Worm (Caenorhabditis elegans) whole organism, early embryonic: ENCODE results near the gene lgc-35.

Experiments
- B0310.2 ChIP-seq: sonication (generic microtip); optimal IDR thresholded peaks from 2 replicates; lab custom pipeline; 2016; ENCODE audit warnings: mild to moderate bottlenecking, missing genetic modification characterization, missing compliant biosample characterization
- ama-1 ChIP-seq: fragments of 150-350 bp; optimal IDR thresholded peaks from 2 replicates; lab custom pipeline; 2014
- ceh-13 ChIP-seq: fragments of 200-800 bp; sonication (Bioruptor generic); optimal IDR thresholded peaks from 2 replicates; lab custom pipeline; 2018; ENCODE audit warnings: mild to moderate bottlenecking, missing genetic modification characterization, missing compliant biosample characterization
- flt-1 ChIP-seq: fragments of 200-800 bp; sonication (Bioruptor generic); IDR thresholded peaks from 2 replicates; pipeline ENCODE4 v1.3.6; 2022; ENCODE audit warnings: missing genetic modification characterization, missing compliant biosample characterization
- hmbx-1 ChIP-seq: sonication (generic microtip); optimal IDR thresholded peaks from 2 replicates; lab custom pipeline; 2016; ENCODE audit warnings: mild to moderate bottlenecking, missing genetic modification characterization, missing compliant biosample characterization
- pes-1 ChIP-seq: fragments of 200-800 bp; sonication (Bioruptor generic); IDR thresholded peaks from 2 replicates; pipeline ENCODE4 v1.3.6; 2022; ENCODE audit warnings: missing genetic modification reagents, missing genetic modification characterization, missing compliant biosample characterization
- tbx-11 ChIP-seq: fragments of 200-800 bp; sonication (Bioruptor generic); IDR thresholded peaks from 2 replicates; pipeline ENCODE4 v1.3.6; 2022; ENCODE audit warnings: missing genetic modification characterization, missing compliant biosample characterization
- tbx-37 ChIP-seq: fragments of 200-800 bp; sonication (Bioruptor generic); conservative IDR thresholded peaks from 2 replicates; pipeline ENCODE4 v1.3.6; 2022; ENCODE audit warnings: missing genetic modification reagents, missing genetic modification characterization, missing compliant biosample characterization

DNA sequence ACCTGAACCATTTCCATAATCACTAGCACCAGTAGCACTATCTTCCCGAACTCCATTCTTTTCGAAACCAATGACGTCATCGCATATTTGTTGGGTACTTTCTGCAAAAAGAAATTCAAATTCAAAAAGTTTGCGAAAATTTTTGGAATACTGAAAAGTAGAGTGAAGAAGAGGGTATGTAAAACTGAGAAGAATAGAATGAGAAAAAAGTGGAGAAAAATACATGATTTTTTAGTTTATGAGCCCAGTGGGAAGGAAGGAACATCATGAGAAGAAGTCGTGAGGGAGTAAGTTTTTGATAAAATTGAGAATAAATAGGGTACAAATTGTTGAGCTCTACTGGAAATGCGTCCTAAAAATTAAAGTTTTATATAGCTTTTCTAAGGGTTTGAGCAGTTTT is at the start of gene lgc-35:
- TF ChIP-seq tbx-37 = no peak
- TF ChIP-seq ama-1 = no peak
- TF ChIP-seq ceh-13 = no peak
- TF ChIP-seq flt-1 (GFP tag; lab: Robert Waterston, UW) = no peak
- no peak for TF ChIP-seq tbx-11
- no peak for TF ChIP-seq B0310.2 (tag; lab: Kevin White, UChicago)
- TF ChIP-seq hmbx-1 (tag; lab: Kevin White, UChicago) = no peak
- no peak for TF ChIP-seq pes-1 (GFP tag; lab: Robert Waterston, UW)
